Worm (Caenorhabditis elegans) whole organism, early embryonic: ENCODE results near the gene ZC449.8.

Source experiments
- F13C5.2 ChIP-seq: sonication (generic microtip); optimal IDR thresholded peaks from 2 replicates; lab custom pipeline; 2017; ENCODE audit warnings: mild to moderate bottlenecking, missing genetic modification characterization, inconsistent platforms, missing compliant biosample characterization
- ceh-36 ChIP-seq: sonication (generic microtip); optimal IDR thresholded peaks from 2 replicates; lab custom pipeline; 2016; ENCODE audit warnings: missing genetic modification characterization, inconsistent platforms, missing compliant biosample characterization
- scrt-1 ChIP-seq: fragments of 200-800 bp; sonication (Bioruptor generic); IDR thresholded peaks from 2 replicates; pipeline ENCODE4 v1.3.6; 2022; ENCODE audit warnings: missing genetic modification characterization, missing compliant biosample characterization

- TF ChIP-seq F13C5.2 (tag; lab: Kevin White, UChicago) (no peak), scrt-1 (GFP tag; lab: Robert Waterston, UW) (no peak), ceh-36 (tag; lab: Kevin White, UChicago) (no peak)
These were observed 33.8 kb upstream of the ZC449.8 start for ce11 chrX:4982009-4982625.
